Worm (Caenorhabditis elegans): ENCODE measurements around the gene srd-63.

Gene srd-63

DNA sequence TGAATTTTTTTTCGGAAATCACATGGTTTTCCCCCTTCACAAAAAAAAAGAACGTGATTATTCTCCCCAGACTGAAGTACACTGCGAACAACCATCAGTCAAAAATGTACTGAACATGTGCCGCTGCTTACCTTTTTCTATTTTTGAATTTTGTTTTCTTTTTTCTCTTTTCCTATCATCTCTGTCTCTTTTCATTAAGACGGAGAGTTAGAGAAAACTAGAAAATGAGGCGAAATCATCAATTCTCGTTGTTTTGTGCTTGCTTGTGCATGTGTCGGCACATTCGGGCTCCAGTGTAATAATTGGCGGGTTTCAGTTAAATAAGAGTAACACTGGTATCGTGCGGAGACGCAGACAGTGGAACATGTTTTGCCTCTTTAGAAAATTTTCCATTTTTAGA, 41.3 kb downstream of the srd-63 start:
- TF ChIP-seq unc-62 (GFP tag; optimal IDR thresholded peaks at IDR 0.05) = no peak

DNA sequence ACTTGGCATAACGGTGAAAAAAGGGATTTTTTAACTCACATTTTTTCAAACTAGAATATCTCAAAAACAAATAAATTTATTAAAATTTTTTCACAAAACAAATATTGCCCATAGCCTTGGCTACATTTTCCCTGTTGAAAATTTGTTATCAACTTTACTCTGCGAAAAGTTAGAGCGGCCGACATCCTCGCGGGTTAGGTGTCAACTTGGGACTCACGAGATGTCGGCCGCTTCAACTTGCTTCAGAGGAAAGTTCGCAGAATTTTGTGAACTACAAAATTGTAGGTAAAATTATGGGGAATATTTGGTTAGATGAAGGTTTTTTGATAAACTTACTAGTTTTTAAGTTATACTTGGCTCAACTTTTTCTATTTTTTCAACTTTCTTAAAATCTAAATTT, 41.9 kb downstream of the srd-63 start:
- no peak for TF ChIP-seq unc-62 (GFP tag; optimal IDR thresholded peaks at IDR 0.05)

DNA sequence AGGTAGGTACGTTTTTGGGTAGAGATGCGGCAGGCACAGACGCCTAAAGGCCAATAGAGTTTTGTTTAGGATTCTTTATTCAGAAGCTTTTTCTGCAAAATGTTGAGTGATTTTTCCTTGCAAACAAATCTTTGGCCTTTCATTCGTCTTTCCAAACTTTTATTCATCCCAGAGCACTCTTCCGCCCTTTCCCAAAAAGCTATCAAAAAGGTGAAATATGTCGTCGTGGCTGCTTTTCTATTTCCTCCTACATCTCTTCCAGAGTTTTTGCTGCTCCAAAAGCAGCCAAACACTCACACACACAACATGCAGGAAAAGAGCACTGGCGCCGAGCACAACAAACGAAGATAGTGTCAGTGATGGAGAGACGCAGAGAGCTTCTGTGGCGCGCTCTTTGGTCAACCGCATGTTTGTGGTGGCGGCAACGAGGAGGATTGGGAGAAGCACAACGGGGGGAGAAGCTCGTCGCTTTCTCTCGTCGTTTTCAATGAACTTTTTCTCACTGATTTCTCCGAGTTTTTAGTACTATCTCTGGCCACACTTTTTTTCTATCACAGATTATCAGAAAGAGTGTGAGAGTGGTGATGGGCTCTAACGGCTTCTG, 42.8 kb downstream of the srd-63 start:
- TF ChIP-seq unc-62 (GFP tag; optimal IDR thresholded peaks at IDR 0.05) = no peak

DNA sequence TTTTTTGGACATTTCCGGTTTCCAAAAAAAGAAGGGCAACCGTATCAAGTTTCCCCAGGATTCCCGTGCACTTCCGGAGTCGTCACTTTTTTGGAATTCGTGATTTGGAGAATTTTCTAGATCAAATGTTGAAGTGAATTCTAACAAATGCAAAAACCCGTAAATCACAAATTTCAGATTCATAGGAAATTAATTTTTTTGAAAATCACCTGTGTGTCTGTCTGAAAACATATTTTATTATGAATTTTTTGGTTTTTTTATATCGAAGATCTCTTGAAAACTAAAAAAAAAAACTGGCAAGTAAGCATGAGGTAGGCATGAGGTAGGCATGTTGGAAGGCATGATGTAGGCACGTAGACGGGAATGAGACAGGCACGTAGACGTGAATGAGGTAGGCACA, 43.6 kb downstream of the srd-63 start:
- TF ChIP-seq unc-62 (GFP tag; optimal IDR thresholded peaks at IDR 0.05) = no peak

DNA sequence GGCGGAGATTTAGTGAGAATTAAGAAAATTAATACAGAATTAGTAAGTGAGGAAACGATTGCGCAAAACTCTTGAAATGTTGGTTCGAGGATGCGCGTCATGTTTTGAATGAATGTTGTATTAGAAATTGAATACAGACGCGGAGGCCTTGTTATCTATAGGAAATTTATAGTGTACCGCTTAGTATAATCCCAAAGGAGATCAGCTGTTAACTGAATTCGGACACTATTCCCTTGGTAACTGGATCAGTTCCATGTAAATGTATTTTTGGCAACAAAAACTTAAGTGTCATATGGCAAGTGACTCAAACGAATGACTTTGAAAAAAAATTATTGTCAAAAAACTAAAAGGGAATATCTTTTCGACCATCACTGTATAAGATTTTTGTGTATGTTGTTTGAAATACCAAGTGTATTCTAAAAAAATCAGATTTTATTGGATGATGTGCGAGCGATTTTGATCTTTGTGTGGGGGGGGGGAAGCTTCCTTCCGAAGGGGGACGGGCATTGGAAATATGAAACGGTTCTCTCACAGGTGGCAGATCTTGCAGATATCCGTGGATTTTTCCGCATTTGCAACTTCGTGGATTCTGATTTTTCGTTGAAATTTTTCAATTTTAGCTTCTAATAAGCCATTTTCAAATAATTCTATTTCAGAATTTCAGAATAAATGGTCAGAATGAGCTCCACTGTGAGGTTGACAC, 47.1 kb downstream of the srd-63 start, which contains the start of the genes W08G11.5 and W08G11.1:
TSS of gene W08G11.5 (minus strand) at position 101 of the 703 bp plus-strand sequence.
TSS of gene W08G11.1 (plus strand) at position 653 of the 703 bp plus-strand sequence.
- no peak for TF ChIP-seq unc-62 (GFP tag; optimal IDR thresholded peaks at IDR 0.05)

Measured in whole organism, dauer.